Fruit fly (Drosophila melanogaster): ENCODE measurements around the gene Myt1.

- TF ChIP-seq kay (GFP tag; ENCODE audit: borderline replicate concordance) = no peak
- no peak for TF ChIP-seq Clk (GFP tag; optimal IDR thresholded peaks at IDR 0.05)
- TF ChIP-seq CG12768 (GFP tag; optimal IDR thresholded peaks at IDR 0.05) = no peak
- TF ChIP-seq CG33017 (tag; optimal IDR thresholded peaks at IDR 0.05) = no peak
- TF ChIP-seq tj (GFP tag; optimal IDR thresholded peaks at IDR 0.05) = no peak
- TF ChIP-seq bab1 (GFP tag; optimal IDR thresholded peaks at IDR 0.05) = no peak
- no peak for TF ChIP-seq cnc (optimal IDR thresholded peaks at IDR 0.05)
- TF ChIP-seq CG5204 (GFP tag; optimal IDR thresholded peaks at IDR 0.05) = no peak
- no peak for TF ChIP-seq cic (GFP tag; optimal IDR thresholded peaks at IDR 0.05)
- no peak for TF ChIP-seq CG7045 (GFP tag; optimal IDR thresholded peaks at IDR 0.05)
Measured at dm6 chr3L:5808101-5808433, 28.7 kb upstream of the Myt1 start.
